Fruit fly (Drosophila melanogaster) whole organism, embryonic: ENCODE data around the gene CG1317.
A peak's percentile ranks its signal among the peaks of the same experiment; 100 is the strongest.

Experiments
- Asciz ChIP-seq: fragments of 200-800 bp; sonication (Bioruptor generic); optimal IDR thresholded peaks from 2 replicates; lab custom pipeline; 2017; ENCODE audit warnings: missing biosample characterization, mild to moderate bottlenecking, missing genetic modification characterization, missing genetic modification reagents
- Atf3 ChIP-seq: fragments of 200-800 bp; sonication (Bioruptor generic); optimal IDR thresholded peaks from 3 replicates; lab custom pipeline; 2016; ENCODE audit warnings: missing biosample characterization, missing genetic modification characterization
- CG10274 ChIP-seq: fragments of 200-800 bp; sonication (Bioruptor generic); optimal IDR thresholded peaks from 3 replicates; lab custom pipeline; 2017; ENCODE audit warnings: missing biosample characterization, mild to moderate bottlenecking, missing genetic modification characterization
- CG11247 ChIP-seq: fragments of 200-800 bp; sonication (Bioruptor generic); IDR thresholded peaks from 2 replicates; pipeline ENCODE4 v1.3.6; 2022; ENCODE audit warnings: missing biosample characterization, missing genetic modification characterization
- CG11504 ChIP-seq: fragments of 200-800 bp; sonication (Bioruptor generic); optimal IDR thresholded peaks from 3 replicates; lab custom pipeline; 2019; ENCODE audit warnings: missing biosample characterization, mild to moderate bottlenecking, missing genetic modification characterization, moderate library complexity
- CG14050 ChIP-seq: fragments of 200-800 bp; sonication (Bioruptor generic); IDR thresholded peaks from 3 replicates; pipeline ENCODE4 v1.3.6; 2022; ENCODE audit warnings: missing biosample characterization, missing genetic modification characterization
- CG17612 ChIP-seq: fragments of 200-800 bp; sonication (Bioruptor generic); IDR thresholded peaks from 2 replicates; pipeline ENCODE4 v1.3.6; 2022; ENCODE audit warnings: missing biosample characterization, missing genetic modification characterization
- CG18599 ChIP-seq: fragments of 200-800 bp; sonication (Bioruptor generic); optimal IDR thresholded peaks from 3 replicates; lab custom pipeline; 2017; ENCODE audit warnings: missing biosample characterization, missing genetic modification characterization, mild to moderate bottlenecking, moderate library complexity, missing genetic modification reagents
- CG2120 ChIP-seq: fragments of 200-800 bp; sonication (Bioruptor generic); optimal IDR thresholded peaks from 3 replicates; lab custom pipeline; 2016; ENCODE audit warnings: missing biosample characterization, missing genetic modification characterization
- CG32532 ChIP-seq: fragments of 200-800 bp; sonication (Bioruptor generic); IDR thresholded peaks from 2 replicates; pipeline ENCODE4 v1.3.6; 2022; ENCODE audit warnings: missing biosample characterization, missing genetic modification characterization
- CG6175 ChIP-seq: fragments of 200-800 bp; sonication (Bioruptor generic); IDR thresholded peaks from 3 replicates; pipeline ENCODE4 v1.3.6; 2022; ENCODE audit warnings: missing biosample characterization, missing genetic modification characterization
- CG7357 ChIP-seq: fragments of 200-800 bp; sonication (Bioruptor generic); IDR thresholded peaks from 3 replicates; pipeline ENCODE4 v1.3.6; 2022; ENCODE audit warnings: missing biosample characterization, missing genetic modification characterization
- CG7372 ChIP-seq: fragments of 200-800 bp; sonication (Bioruptor generic); IDR thresholded peaks from 2 replicates; pipeline ENCODE4 v1.3.6; 2022; ENCODE audit warnings: missing biosample characterization, missing genetic modification characterization
- CG8281 ChIP-seq: fragments of 200-800 bp; sonication (Bioruptor generic); optimal IDR thresholded peaks from 2 replicates; lab custom pipeline; 2018; ENCODE audit warnings: missing biosample characterization, mild to moderate bottlenecking, missing genetic modification characterization, moderate library complexity
- CG9932 ChIP-seq: fragments of 200-800 bp; sonication (Bioruptor generic); IDR thresholded peaks from 2 replicates; pipeline ENCODE4 v1.3.6; 2022; ENCODE audit warnings: missing biosample characterization, missing genetic modification characterization
- Dbx ChIP-seq: fragments of 200-800 bp; sonication (Bioruptor generic); IDR thresholded peaks from 3 replicates; pipeline ENCODE4 v1.3.6; 2022; ENCODE audit warnings: missing biosample characterization, missing genetic modification characterization
- E2f2 ChIP-seq: fragments of 200-800 bp; sonication (Bioruptor generic); IDR thresholded peaks from 2 replicates; pipeline ENCODE4 v1.3.6; 2022; ENCODE audit warnings: missing biosample characterization, missing genetic modification characterization
- Fer1 ChIP-seq: fragments of 200-800 bp; sonication (Bioruptor generic); optimal IDR thresholded peaks from 2 replicates; lab custom pipeline; 2017; ENCODE audit warnings: missing biosample characterization, mild to moderate bottlenecking, missing genetic modification characterization
- GATAe ChIP-seq: fragments of 200-800 bp; sonication (Bioruptor generic); conservative IDR thresholded peaks from 2 replicates; pipeline ENCODE4 v1.3.6; 2022; ENCODE audit warnings: missing biosample characterization, missing genetic modification characterization
- Hmr ChIP-seq: fragments of 200-800 bp; sonication (Bioruptor generic); optimal IDR thresholded peaks from 3 replicates; lab custom pipeline; 2017; ENCODE audit warnings: mild to moderate bottlenecking, missing biosample characterization, missing genetic modification reagents, missing genetic modification characterization
- Hr39 ChIP-seq: fragments of >200 bp; optimal IDR thresholded peaks from 2 replicates; lab custom pipeline; 2017
- Kr ChIP-seq: fragments of 200-800 bp; sonication (Bioruptor generic); optimal IDR thresholded peaks from 2 replicates; lab custom pipeline; 2017; ENCODE audit warnings: missing biosample characterization, mild to moderate bottlenecking, missing genetic modification characterization
- PHDP ChIP-seq: fragments of 200-800 bp; sonication (Bioruptor generic); optimal IDR thresholded peaks from 3 replicates; lab custom pipeline; 2018; ENCODE audit warnings: missing biosample characterization, mild to moderate bottlenecking, missing genetic modification characterization, moderate library complexity
- Ptx1 ChIP-seq: fragments of 200-800 bp; sonication (Bioruptor generic); IDR thresholded peaks from 2 replicates; pipeline ENCODE4 v1.3.6; 2022; ENCODE audit warnings: missing biosample characterization, missing genetic modification characterization
- Rfx ChIP-seq: fragments of 200-800 bp; sonication (Bioruptor generic); IDR thresholded peaks from 2 replicates; pipeline ENCODE4 v1.3.6; 2022; ENCODE audit warnings: missing biosample characterization, missing genetic modification characterization
- Usf ChIP-seq: fragments of 200-800 bp; sonication (Bioruptor generic); optimal IDR thresholded peaks from 2 replicates; lab custom pipeline; 2017; ENCODE audit warnings: missing genotype, missing biosample characterization, missing genetic modification characterization
- dysf ChIP-seq: fragments of 200-800 bp; sonication (Bioruptor generic); IDR thresholded peaks from 3 replicates; pipeline ENCODE4 v1.3.6; 2022; ENCODE audit warnings: missing biosample characterization, missing genetic modification characterization
- emc ChIP-seq: fragments of 200-800 bp; sonication (Bioruptor generic); optimal IDR thresholded peaks from 2 replicates; lab custom pipeline; 2016; ENCODE audit warnings: missing biosample characterization, missing genetic modification characterization
- exex ChIP-seq: fragments of 200-800 bp; sonication (Bioruptor generic); optimal IDR thresholded peaks from 4 replicates; lab custom pipeline; 2018; ENCODE audit warnings: missing biosample characterization, mild to moderate bottlenecking, missing genetic modification characterization, moderate library complexity
- gcm2 ChIP-seq: fragments of 200-800 bp; sonication (Bioruptor generic); optimal IDR thresholded peaks from 2 replicates; lab custom pipeline; 2016; ENCODE audit warnings: missing biosample characterization, missing genetic modification characterization
- grn ChIP-seq: fragments of 200-800 bp; sonication (Bioruptor generic); optimal IDR thresholded peaks from 3 replicates; lab custom pipeline; 2017; ENCODE audit warnings: missing biosample characterization, missing genetic modification characterization
- hbn ChIP-seq: fragments of 200-800 bp; sonication (Bioruptor generic); IDR thresholded peaks from 2 replicates; pipeline ENCODE4 v1.3.6; 2022; ENCODE audit warnings: missing biosample characterization, missing genetic modification characterization; ENCODE audit not compliant: partially characterized antibody
- lab ChIP-seq: fragments of 200-800 bp; sonication (Bioruptor generic); optimal IDR thresholded peaks from 3 replicates; lab custom pipeline; 2017; ENCODE audit warnings: missing biosample characterization, missing genetic modification characterization, mild to moderate bottlenecking, moderate library complexity, missing genetic modification reagents
- oc ChIP-seq: fragments of 200-800 bp; sonication (Bioruptor generic); optimal IDR thresholded peaks from 2 replicates; lab custom pipeline; 2018; ENCODE audit warnings: missing biosample characterization, mild to moderate bottlenecking, missing genetic modification characterization, moderate library complexity
- pho ChIP-seq: fragments of 200-800 bp; sonication (Bioruptor generic); optimal IDR thresholded peaks from 2 replicates; lab custom pipeline; 2016; ENCODE audit warnings: missing biosample characterization, missing genetic modification characterization
- prd ChIP-seq, 3 experiments: fragments of >200 bp in 2 of 3; fragments of 200-800 bp in 1 of 3; sonication (Bioruptor generic) in 1 of 3; optimal IDR thresholded peaks in 2 of 3; IDR thresholded peaks in 1 of 3; 2 replicates in 2 of 3; 3 replicates in 1 of 3; pipeline versions ENCODE4 v1.3.6 to Lab custom; 2017 to 2022; ENCODE audit warnings: missing biosample characterization in 1 of 3, missing genetic modification characterization in 1 of 3
- pros ChIP-seq: fragments of 200-800 bp; sonication (Bioruptor generic); optimal IDR thresholded peaks from 3 replicates; lab custom pipeline; 2019; ENCODE audit warnings: missing biosample characterization, mild to moderate bottlenecking, missing genetic modification characterization, moderate library complexity
- row ChIP-seq: fragments of 200-800 bp; sonication (Bioruptor generic); IDR thresholded peaks from 3 replicates; pipeline ENCODE4 v1.3.6; 2022; ENCODE audit warnings: missing biosample characterization, missing genetic modification characterization
- sens ChIP-seq: fragments of 200-800 bp; sonication (Bioruptor generic); peaks from one replicate; lab custom pipeline; 2016; ENCODE audit warnings: missing biosample characterization, missing genetic modification characterization
- slbo ChIP-seq: fragments of 200-800 bp; sonication (Bioruptor generic); IDR thresholded peaks from 2 replicates; pipeline ENCODE4 v1.3.6; 2022; ENCODE audit warnings: missing biosample characterization, missing genetic modification characterization
- slp2 ChIP-seq: fragments of 200-800 bp; sonication (Bioruptor generic); optimal IDR thresholded peaks from 2 replicates; lab custom pipeline; 2016; ENCODE audit warnings: missing biosample characterization, missing genetic modification characterization
- ssp ChIP-seq: fragments of 200-800 bp; sonication (Bioruptor generic); IDR thresholded peaks from 2 replicates; pipeline ENCODE4 v1.3.6; 2022; ENCODE audit warnings: missing biosample characterization, missing genetic modification characterization
- unc-4 ChIP-seq: fragments of 200-800 bp; sonication (Bioruptor generic); IDR thresholded peaks from 2 replicates; pipeline ENCODE4 v1.3.6; 2022; ENCODE audit warnings: missing biosample characterization, missing genetic modification characterization; ENCODE audit not compliant: partially characterized antibody
- vvl ChIP-seq: fragments of 200-800 bp; sonication (Bioruptor generic); IDR thresholded peaks from 2 replicates; pipeline ENCODE4 v1.3.6; 2022; ENCODE audit warnings: missing biosample characterization, missing genetic modification characterization

CG1317 gene

DNA sequence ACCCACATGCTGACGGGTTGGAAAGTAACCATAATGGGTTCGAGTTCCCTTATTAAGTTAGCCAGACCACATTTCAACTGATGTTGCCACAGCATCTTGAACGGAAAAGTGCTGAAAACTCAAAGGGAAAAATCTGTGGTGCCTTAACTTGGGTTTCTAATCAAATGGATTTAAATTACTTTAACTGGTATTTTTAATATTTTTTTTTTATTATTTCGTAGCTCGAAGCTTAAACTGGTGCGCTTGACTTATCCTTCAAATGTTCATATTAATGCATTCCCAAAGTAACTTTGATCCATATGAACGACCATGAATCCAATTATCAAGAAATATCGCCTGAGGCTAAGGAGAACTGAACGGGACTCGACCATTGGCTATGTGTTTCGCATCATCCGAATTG lies 11.5 kb downstream of the CG1317 start, which contains the start of gene CG13801:
CG13801 (plus strand) TSS at position 301 of the 400 bp plus-strand sequence.
- TF ChIP-seq CG17612 (GFP tag; lab: Robert Waterston, UW) (no peak), pros (GFP tag; lab: Kevin White, UChicago) (no peak), CG10274 (GFP tag; lab: Kevin White, UChicago) (no peak), E2f2 (GFP tag; lab: Robert Waterston, UW) (no peak), Asciz (no peak), oc (tag; lab: Kevin White, UChicago) (no peak), grn (no peak), PHDP (no peak), row (GFP tag; lab: Robert Waterston, UW) (no peak), emc (GFP tag; lab: Kevin White, UChicago) (no peak), pho (GFP tag; lab: Kevin White, UChicago) (no peak), Dbx (GFP tag; lab: Robert Waterston, UW) (no peak)

- TF ChIP-seq CG6175 (GFP tag; lab: Robert Waterston, UW), result no peak
- no peak for TF ChIP-seq Hr39 (lab: Kevin White, UChicago)
- peak; percentile 20; the same call in 1 of the 3 replicates for TF ChIP-seq dysf (GFP tag; lab: Robert Waterston, UW)
- no peak for TF ChIP-seq CG8281
- TF ChIP-seq exex (tag; lab: Kevin White, UChicago), result no peak
- no peak for TF ChIP-seq Atf3 (GFP tag; lab: Kevin White, UChicago)
- TF ChIP-seq CG9932 (GFP tag; lab: Robert Waterston, UW), result 0 out of 2 replicates have a peak, but pooled peaks have one; percentile 19
- TF ChIP-seq CG7357 (GFP tag; lab: Robert Waterston, UW), result 0 out of 3 replicates have a peak, but pooled peaks have one; percentile 28
- no peak for TF ChIP-seq hbn (GFP tag; lab: Robert Waterston, UW)
- 0 out of 2 replicates have a peak, but pooled peaks have one; percentile 9 for TF ChIP-seq Ptx1
- peak; percentile 0 for TF ChIP-seq Hmr (GFP tag; lab: Kevin White, UChicago)
- no peak for TF ChIP-seq slbo (GFP tag; lab: Robert Waterston, UW)
- TF ChIP-seq CG18599 (GFP tag; lab: Kevin White, UChicago), result peak; percentile 67
- TF ChIP-seq Dbx (GFP tag; lab: Robert Waterston, UW), result no peak
- TF ChIP-seq slp2 (GFP tag; lab: Kevin White, UChicago), result no peak
- 0 out of 2 replicates have a peak, but pooled peaks have one; percentile 12 for TF ChIP-seq ssp
- TF ChIP-seq Kr (GFP tag; lab: Kevin White, UChicago), result no peak
- TF ChIP-seq CG14050 (GFP tag; lab: Robert Waterston, UW), result no peak
- peak; percentile 1 for TF ChIP-seq Fer1
- peak; percentile 23 for TF ChIP-seq CG2120 (GFP tag; lab: Kevin White, UChicago)
- no peak for TF ChIP-seq GATAe (GFP tag; lab: Robert Waterston, UW)
- TF ChIP-seq CG11247 (GFP tag; lab: Robert Waterston, UW), result no peak
- no peak for TF ChIP-seq prd (optimal IDR thresholded peaks at IDR 0.05; lab: Kevin White, UChicago)
- TF ChIP-seq prd (GFP tag; IDR thresholded peaks at IDR 0.05; lab: Robert Waterston, UW), result no peak
- peak; percentile 47 for TF ChIP-seq CG32532 (GFP tag; lab: Robert Waterston, UW)
- TF ChIP-seq CG7372 (GFP tag; lab: Robert Waterston, UW), result no peak
- peak; percentile 32; the same call in 1 of the 2 replicates for TF ChIP-seq Rfx
- TF ChIP-seq lab (GFP tag; lab: Kevin White, UChicago), result peak; percentile 58
- TF ChIP-seq gcm2 (GFP tag; lab: Kevin White, UChicago), result no peak
- TF ChIP-seq sens (GFP tag; lab: Kevin White, UChicago), result no peak
- no peak for TF ChIP-seq unc-4 (GFP tag; lab: Robert Waterston, UW)
- TF ChIP-seq vvl (GFP tag; lab: Robert Waterston, UW), result peak; percentile 18; the same call in 1 of the 2 replicates
- no peak for TF ChIP-seq Usf (GFP tag; lab: Kevin White, UChicago)
- peak; percentile 8 for TF ChIP-seq CG11504 (tag; lab: Kevin White, UChicago)
Observed at dm6 chr3L:2332228-2332627, 39.5 kb downstream of the CG1317 start.
